Fruit fly (Drosophila melanogaster) ovary, adult (tissue): Measurements from ENCODE around the gene RSG7.

Experiments
- CG17801 ChIP-seq: fragments of 200-800 bp; optimal IDR thresholded peaks from 2 replicates; lab custom pipeline; 2019; ENCODE audit warnings: missing biosample characterization, mild to moderate bottlenecking, missing genetic modification characterization, moderate library complexity; ENCODE audit not compliant: partially characterized antibody

Gene RSG7

dm6 chrX:16820665-16821064 is 23.6 kb downstream of the RSG7 start:
- TF ChIP-seq CG17801 = no peak

dm6 chrX:16818186-16818585 is 26.0 kb downstream of the RSG7 start:
- TF ChIP-seq CG17801 = no peak

- no peak for TF ChIP-seq CG17801
Observed at dm6 chrX:16816500-16816899, 27.7 kb downstream of the RSG7 start.

dm6 chrX:16815168-16815567 is 29.1 kb downstream of the RSG7 start:
- no peak for TF ChIP-seq CG17801

DNA sequence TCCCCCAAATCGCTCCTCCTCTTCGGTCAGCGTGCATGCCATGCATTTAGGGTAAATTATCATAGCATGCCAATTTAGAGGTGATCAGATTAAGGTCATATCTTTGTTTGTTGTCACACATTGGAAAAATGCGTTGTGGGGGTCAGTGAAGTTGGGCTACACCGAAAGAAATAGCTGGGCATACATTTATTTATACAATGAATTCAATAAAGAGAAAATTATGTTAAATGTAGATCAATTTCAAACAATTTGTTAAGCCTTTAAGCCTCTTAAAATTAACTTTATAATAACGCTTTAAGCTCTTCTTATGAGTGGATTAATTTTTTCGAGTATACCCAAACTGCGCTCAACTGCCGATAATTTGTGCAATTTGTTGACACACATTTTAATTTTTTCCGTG is 29.9 kb downstream of the RSG7 start:
- peak; percentile 3 for TF ChIP-seq CG17801

dm6 chrX:16813226-16813625 is 31.0 kb downstream of the RSG7 start:
- TF ChIP-seq CG17801 = no peak

- peak; percentile 37 for TF ChIP-seq CG17801
Observed at dm6 chrX:16811213-16811749, 33.0 kb downstream of the RSG7 start, which contains the start of gene CG4829. Gene CG4829, plus strand, starts transcription at chrX:16811699.

DNA sequence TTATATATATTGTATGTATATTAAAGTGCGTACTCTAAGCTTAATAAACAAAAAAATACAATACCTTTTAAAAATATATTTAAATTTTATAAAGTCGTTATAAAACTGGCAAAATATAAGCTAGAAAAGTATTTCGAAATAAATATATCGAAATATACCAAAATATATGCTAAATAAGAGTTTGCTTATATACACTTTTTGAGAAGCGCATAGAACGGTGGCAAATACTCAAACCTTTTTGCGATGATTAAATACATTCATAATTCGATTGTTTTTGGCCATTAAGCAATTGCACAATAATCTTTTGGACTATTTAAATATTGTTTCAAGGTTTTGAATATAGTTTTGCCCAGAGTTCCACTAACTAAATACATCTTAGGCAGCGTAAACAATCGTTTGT is 35.1 kb downstream of the RSG7 start:
- TF ChIP-seq CG17801 = no peak

DNA sequence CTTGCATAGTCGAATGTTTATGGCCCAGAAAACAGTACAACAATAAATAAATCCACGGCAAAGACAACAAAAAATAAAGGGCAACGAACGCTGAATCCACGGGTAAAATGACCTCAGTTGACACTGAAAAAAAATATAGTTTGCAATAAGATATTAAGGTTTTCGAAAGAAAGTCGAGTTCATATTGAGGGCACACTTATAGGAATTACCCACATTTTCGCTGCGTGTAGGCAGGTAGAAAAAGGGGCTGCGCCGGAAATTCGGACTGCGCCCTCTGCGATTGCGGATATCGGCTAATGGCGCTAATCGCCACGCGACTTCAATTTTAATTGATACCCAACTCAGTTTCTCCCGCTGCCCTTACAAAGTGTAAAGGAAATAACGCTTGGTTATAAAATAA is 35.6 kb downstream of the RSG7 start:
- TF ChIP-seq CG17801 = no peak

DNA sequence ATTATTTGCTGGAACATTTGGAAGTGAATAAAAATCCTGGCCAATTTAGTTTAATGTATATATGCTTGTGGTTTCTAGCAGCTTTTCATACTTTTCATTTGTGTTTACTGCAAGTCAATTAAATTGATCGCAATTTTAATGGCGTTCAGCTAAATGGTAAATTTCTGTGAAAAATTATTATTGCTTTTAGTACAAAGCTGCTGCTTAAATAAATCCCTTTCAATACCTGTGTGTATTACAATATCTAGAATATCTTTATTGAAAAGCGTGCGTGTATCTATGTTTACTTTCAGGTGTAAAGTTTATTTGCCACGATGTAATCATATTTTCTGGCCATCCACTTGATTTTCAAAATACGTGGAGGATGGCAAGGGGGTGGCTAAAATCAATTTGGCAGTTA is 38.5 kb downstream of the RSG7 start, which contains the start of gene ppk28:
Gene ppk28, plus strand, starts transcription at position 301 of the 400 bp plus-strand sequence.
- no peak for TF ChIP-seq CG17801

DNA sequence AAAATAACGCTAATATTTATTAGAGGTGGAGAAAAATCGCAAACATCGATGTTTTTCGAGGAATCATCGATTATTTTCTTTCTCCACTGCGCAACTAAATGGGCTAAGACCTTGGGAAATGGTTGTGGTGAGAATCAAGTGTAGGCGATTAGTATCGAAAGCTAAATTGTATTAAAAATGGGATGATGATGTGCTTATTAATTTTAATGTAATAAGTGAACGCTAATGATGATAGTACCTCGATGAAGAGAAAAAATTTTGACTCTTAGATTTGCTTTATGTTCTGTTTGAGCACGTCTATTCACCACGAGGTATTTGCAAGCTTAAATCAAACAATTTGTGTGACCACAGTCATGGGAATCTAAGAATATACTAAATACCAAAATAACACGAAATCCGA is 40.9 kb downstream of the RSG7 start, which contains the start of the genes Rai1 and CG13005:
Gene Rai1, minus strand, starts transcription at position 46 of the 400 bp plus-strand sequence.
Gene CG13005, plus strand, starts transcription at position 352 of the 400 bp plus-strand sequence.
- peak; percentile 46 for TF ChIP-seq CG17801

DNA sequence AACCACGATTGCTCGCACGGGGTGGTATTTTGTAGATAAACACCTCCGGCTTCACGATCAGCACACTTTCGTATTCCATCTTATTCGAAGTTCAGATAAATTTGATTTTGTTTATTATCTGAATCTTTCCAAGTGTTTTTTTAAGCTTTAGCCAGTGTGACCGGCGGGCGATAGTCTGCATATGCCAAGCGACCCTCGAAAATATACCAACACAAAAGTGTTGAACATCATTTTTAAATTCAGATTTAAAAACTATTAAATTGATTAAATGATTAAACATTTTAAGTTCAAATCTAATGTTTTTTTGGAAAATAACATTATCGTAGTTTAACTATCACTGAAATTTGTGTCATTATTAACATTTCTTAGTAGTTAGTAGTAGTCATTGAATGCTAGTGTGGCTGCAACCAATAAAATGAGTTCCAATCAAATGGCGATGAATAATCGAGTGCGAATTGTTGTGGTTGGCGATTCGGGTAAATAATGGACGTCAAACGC is 43.7 kb downstream of the RSG7 start, which contains the start of the genes CG9132 and CG4789:
Gene CG9132, minus strand, starts transcription at position 181 of the 498 bp plus-strand sequence.
Gene CG4789, plus strand, starts transcription at position 401 of the 498 bp plus-strand sequence.
- no peak for TF ChIP-seq CG17801

DNA sequence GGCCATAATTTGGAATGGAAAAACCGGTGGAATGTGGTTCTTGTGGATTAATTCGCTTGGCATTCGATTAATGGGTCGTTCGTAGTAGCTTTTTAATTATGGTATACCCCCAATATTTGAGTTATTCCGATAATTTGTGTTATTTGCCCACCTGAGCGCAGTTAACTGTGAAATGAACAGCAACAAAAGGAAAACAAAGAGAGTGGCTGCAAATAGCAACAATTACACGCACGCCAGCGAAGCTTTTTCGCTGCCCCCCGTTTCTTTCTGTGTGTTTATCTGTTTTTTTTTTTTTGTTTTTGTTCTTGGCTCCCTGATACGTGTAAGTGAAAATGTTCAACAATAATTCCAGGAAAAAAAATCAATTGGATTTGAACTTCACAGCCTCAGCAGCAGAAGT is 44.3 kb downstream of the RSG7 start:
- TF ChIP-seq CG17801 = no peak

DNA sequence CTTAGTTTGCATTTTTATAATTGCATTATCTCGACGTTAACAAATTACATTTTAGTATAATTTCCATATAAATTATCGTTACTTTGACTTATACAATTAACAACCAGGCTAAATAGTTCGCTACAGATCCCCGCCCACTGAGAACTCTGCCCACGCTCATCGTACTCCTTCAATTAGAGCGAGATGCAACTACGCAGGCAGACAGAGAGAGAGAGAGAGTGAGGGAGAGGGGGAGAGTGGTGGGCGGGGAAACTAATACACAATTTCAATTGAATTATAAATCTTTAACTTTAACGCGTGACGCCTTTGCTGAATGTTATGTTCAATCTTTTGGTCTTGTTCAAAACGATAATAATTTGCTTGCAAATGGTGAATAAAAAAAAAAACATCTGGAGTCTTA is 46.1 kb downstream of the RSG7 start:
- no peak for TF ChIP-seq CG17801

dm6 chrX:16793129-16793748 is 51.0 kb downstream of the RSG7 start:
- no peak for TF ChIP-seq CG17801

dm6 chrX:16791920-16792829 is 52.1 kb downstream of the RSG7 start, which contains the start of gene CG4768:
Gene CG4768, plus strand, starts transcription at chrX:16792119.
- TF ChIP-seq CG17801 = peak; percentile 1

- TF ChIP-seq CG17801 = no peak
Observed at dm6 chrX:16791058-16791457, 53.2 kb downstream of the RSG7 start, which contains the start of gene Rrp45. Gene Rrp45, minus strand, starts transcription at chrX:16791266.
